Worm (Caenorhabditis elegans): ENCODE measurements around the gene sut-2.

sut-2 gene

DNA sequence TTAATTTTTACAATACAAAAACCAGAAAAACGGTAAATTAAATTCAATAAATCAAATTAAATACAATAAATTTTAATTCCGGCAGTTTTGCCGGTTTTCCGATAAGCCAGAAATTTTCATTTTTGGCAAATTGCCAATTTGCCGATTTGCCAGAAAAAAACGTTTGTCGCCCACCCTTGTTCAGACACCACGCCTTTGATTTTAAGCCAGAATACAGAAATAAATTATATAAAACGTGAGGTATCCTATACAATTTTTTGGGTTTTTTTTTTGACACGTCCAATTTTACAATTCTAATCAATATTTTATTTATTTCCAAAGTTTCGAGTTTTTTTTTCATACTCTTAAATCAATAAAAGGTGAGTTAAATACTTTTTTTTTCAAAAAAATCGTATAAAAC is 57.1 kb downstream of the sut-2 start, which contains the start of gene T28F12.1:
Gene T28F12.1 (plus strand): TSS at position 301 of the 400 bp plus-strand sequence.
- TF ChIP-seq nhr-28 (tag; optimal IDR thresholded peaks at IDR 0.05), result no peak
- no peak for TF ChIP-seq fos-1 (tag; optimal IDR thresholded peaks at IDR 0.05)
- no peak for TF ChIP-seq nhr-11 (tag; optimal IDR thresholded peaks at IDR 0.05)
- no peak for TF ChIP-seq ceh-82 (tag; optimal IDR thresholded peaks at IDR 0.05)
- no peak for TF ChIP-seq nfya-1 (tag; optimal IDR thresholded peaks at IDR 0.05; ENCODE audit: insufficient read depth)
- no peak for TF ChIP-seq skn-1 (tag; optimal IDR thresholded peaks at IDR 0.05)
- TF ChIP-seq snpc-4 (tag; optimal IDR thresholded peaks at IDR 0.05), result no peak
- no peak for TF ChIP-seq ZK546.5 (tag; optimal IDR thresholded peaks at IDR 0.05)
- no peak for TF ChIP-seq hmg-11 (tag; optimal IDR thresholded peaks at IDR 0.05)
- no peak for TF ChIP-seq fkh-2 (tag; optimal IDR thresholded peaks at IDR 0.05)
- no peak for TF ChIP-seq nhr-237 (tag; optimal IDR thresholded peaks at IDR 0.05)
- no peak for TF ChIP-seq nhr-76 (tag; optimal IDR thresholded peaks at IDR 0.05)
- no peak for TF ChIP-seq sea-2 (GFP tag; optimal IDR thresholded peaks at IDR 0.05)
- no peak for TF ChIP-seq unc-39 (tag; optimal IDR thresholded peaks at IDR 0.05)
- no peak for TF ChIP-seq jun-1 (tag; optimal IDR thresholded peaks at IDR 0.05)
- no peak for TF ChIP-seq ceh-16 (tag; optimal IDR thresholded peaks at IDR 0.05)
- no peak for TF ChIP-seq nhr-43 (tag; optimal IDR thresholded peaks at IDR 0.05; ENCODE audit: poor library complexity, severe bottlenecking)
- TF ChIP-seq aly-2 (tag; optimal IDR thresholded peaks at IDR 0.05), result no peak
- TF ChIP-seq lin-39 (tag; optimal IDR thresholded peaks at IDR 0.05), result no peak
- TF ChIP-seq ceh-28 (tag; optimal IDR thresholded peaks at IDR 0.05), result no peak

All from whole organism, L3 larva.